Worm (Caenorhabditis elegans) whole organism, mixed stage, embryonic: ENCODE data around the gene F19G12.9.

Experiments used
- M03D4.4 ChIP-seq: sonication (generic microtip); optimal IDR thresholded peaks from 2 replicates; lab custom pipeline; 2017; ENCODE audit warnings: mild to moderate bottlenecking, missing genetic modification characterization, missing compliant biosample characterization
- blmp-1 ChIP-seq: fragments of 150-350 bp; optimal IDR thresholded peaks from 2 replicates; lab custom pipeline; 2014; ENCODE audit warnings: missing biosample characterization, missing genetic modification characterization
- elt-1 ChIP-seq: sonication (generic microtip); optimal IDR thresholded peaks from 2 replicates; lab custom pipeline; 2017; ENCODE audit warnings: missing genetic modification characterization, mild to moderate bottlenecking, missing compliant biosample characterization, antibody characterized with exemption, moderate library complexity, borderline replicate concordance; ENCODE audit not compliant: insufficient read depth
- elt-3 ChIP-seq: fragments of 150-350 bp; optimal IDR thresholded peaks from 2 replicates; lab custom pipeline; 2014; ENCODE audit warnings: missing biosample characterization, missing genetic modification characterization
- mls-2 ChIP-seq: sonication (generic microtip); optimal IDR thresholded peaks from 2 replicates; lab custom pipeline; 2016; ENCODE audit warnings: mild to moderate bottlenecking, missing genetic modification characterization, moderate library complexity, missing compliant biosample characterization
- nhr-12 ChIP-seq: fragments of 150-350 bp; optimal IDR thresholded peaks from 2 replicates; lab custom pipeline; 2014; ENCODE audit warnings: missing biosample characterization, missing genetic modification characterization
- nhr-76 ChIP-seq: sonication (generic microtip); optimal IDR thresholded peaks from 2 replicates; lab custom pipeline; 2017; ENCODE audit warnings: missing biosample characterization, missing genetic modification characterization
- unc-39 ChIP-seq: fragments of 150-350 bp; optimal IDR thresholded peaks from 2 replicates; lab custom pipeline; 2014; ENCODE audit warnings: missing biosample characterization, missing genetic modification characterization
- zip-8 ChIP-seq: fragments of 150-350 bp; optimal IDR thresholded peaks from 2 replicates; lab custom pipeline; 2014; ENCODE audit warnings: missing biosample characterization, missing genetic modification characterization

ce11 chrX:1394437-1394836 is 24.6 kb upstream of the F19G12.9 start:
- TF ChIP-seq nhr-12 (tag; lab: Kevin White, UChicago) (no peak), M03D4.4 (tag; lab: Kevin White, UChicago) (no peak), mls-2 (no peak), nhr-76 (tag; lab: Kevin White, UChicago) (no peak), blmp-1 (tag; lab: Kevin White, UChicago) (no peak), zip-8 (no peak), elt-1 (tag; lab: Kevin White, UChicago) (no peak), elt-3 (tag; lab: Kevin White, UChicago) (no peak), unc-39 (tag; lab: Kevin White, UChicago) (no peak)
